Fruit fly (Drosophila melanogaster) whole organism, embryonic: ENCODE results near the gene Galphai.
A peak's percentile ranks its signal among the peaks of the same experiment; 100 is the strongest.

Experiments used
- ATbp ChIP-seq: fragments of 200-800 bp; sonication (Bioruptor generic); optimal IDR thresholded peaks from 2 replicates; lab custom pipeline; 2017; ENCODE audit warnings: missing biosample characterization, mild to moderate bottlenecking, missing genetic modification characterization, missing genetic modification reagents
- Asciz ChIP-seq: fragments of 200-800 bp; sonication (Bioruptor generic); optimal IDR thresholded peaks from 2 replicates; lab custom pipeline; 2017; ENCODE audit warnings: missing biosample characterization, mild to moderate bottlenecking, missing genetic modification characterization, missing genetic modification reagents
- Atf3 ChIP-seq: fragments of 200-800 bp; sonication (Bioruptor generic); optimal IDR thresholded peaks from 3 replicates; lab custom pipeline; 2016; ENCODE audit warnings: missing biosample characterization, missing genetic modification characterization
- Atf6 ChIP-seq: fragments of 200-800 bp; sonication (Bioruptor generic); IDR thresholded peaks from 2 replicates; pipeline ENCODE4 v1.3.6; 2022; ENCODE audit warnings: missing biosample characterization, missing genetic modification characterization
- Awh ChIP-seq: fragments of 200-800 bp; sonication (Bioruptor generic); IDR thresholded peaks from 2 replicates; pipeline ENCODE4, ENCODE4 v1.3.6; 2022; ENCODE audit warnings: missing biosample characterization, missing genetic modification characterization
- BtbVII ChIP-seq: fragments of 200-800 bp; sonication (Bioruptor generic); optimal IDR thresholded peaks from 3 replicates; lab custom pipeline; 2017; ENCODE audit warnings: missing biosample characterization, mild to moderate bottlenecking, missing genetic modification characterization
- Bteb2 ChIP-seq: fragments of 200-800 bp; sonication (Bioruptor generic); optimal IDR thresholded peaks from 2 replicates; lab custom pipeline; 2016; ENCODE audit warnings: missing biosample characterization, missing genetic modification characterization
- CG11093 ChIP-seq: fragments of 200-800 bp; sonication (Bioruptor generic); IDR thresholded peaks from 3 replicates; pipeline ENCODE4 v1.3.6; 2022; ENCODE audit warnings: missing biosample characterization, missing genetic modification characterization
- CG11504 ChIP-seq: fragments of 200-800 bp; sonication (Bioruptor generic); optimal IDR thresholded peaks from 3 replicates; lab custom pipeline; 2019; ENCODE audit warnings: missing biosample characterization, mild to moderate bottlenecking, missing genetic modification characterization, moderate library complexity
- CG11695 ChIP-seq: fragments of 200-800 bp; sonication (Bioruptor generic); IDR thresholded peaks from 3 replicates; pipeline ENCODE4 v1.3.6; 2022; ENCODE audit warnings: missing biosample characterization, missing genetic modification characterization
- CG12071 ChIP-seq: fragments of 200-800 bp; sonication (Bioruptor generic); optimal IDR thresholded peaks from 3 replicates; lab custom pipeline; 2018; ENCODE audit warnings: missing biosample characterization, mild to moderate bottlenecking, missing genetic modification characterization
- CG12769 ChIP-seq: fragments of 200-800 bp; sonication (Bioruptor generic); optimal IDR thresholded peaks from 2 replicates; lab custom pipeline; 2019; ENCODE audit warnings: missing biosample characterization, mild to moderate bottlenecking, missing genetic modification characterization, moderate library complexity
- CG13296 ChIP-seq: fragments of 200-800 bp; sonication (Bioruptor generic); optimal IDR thresholded peaks from 3 replicates; lab custom pipeline; 2018; ENCODE audit warnings: missing biosample characterization, mild to moderate bottlenecking, missing genetic modification characterization
- CG15269 ChIP-seq: fragments of 200-800 bp; sonication (Bioruptor generic); optimal IDR thresholded peaks from 2 replicates; lab custom pipeline; 2018; ENCODE audit warnings: missing biosample characterization, mild to moderate bottlenecking, missing genetic modification characterization, moderate library complexity
- CG16813 ChIP-seq: fragments of 200-800 bp; sonication (Bioruptor generic); IDR thresholded peaks from 3 replicates; pipeline ENCODE4 v1.3.6; 2022; ENCODE audit warnings: missing biosample characterization, missing genetic modification characterization; ENCODE audit not compliant: partially characterized antibody
- CG18476 ChIP-seq: fragments of 200-800 bp; sonication (Bioruptor generic); optimal IDR thresholded peaks from 2 replicates; lab custom pipeline; 2016; ENCODE audit warnings: missing biosample characterization, mild to moderate bottlenecking, missing genetic modification characterization
- CG2678 ChIP-seq: fragments of 200-800 bp; sonication (Bioruptor generic); optimal IDR thresholded peaks from 3 replicates; lab custom pipeline; 2019; ENCODE audit warnings: missing biosample characterization, mild to moderate bottlenecking, missing genetic modification characterization, moderate library complexity
- CG33557 ChIP-seq: fragments of 200-800 bp; sonication (Bioruptor generic); optimal IDR thresholded peaks from 2 replicates; lab custom pipeline; 2019; ENCODE audit warnings: missing biosample characterization, mild to moderate bottlenecking, missing genetic modification characterization, moderate library complexity
- CG6765 ChIP-seq: fragments of 200-800 bp; sonication (Bioruptor generic); optimal IDR thresholded peaks from 3 replicates; lab custom pipeline; 2017; ENCODE audit warnings: missing biosample characterization, mild to moderate bottlenecking, missing genetic modification characterization
- CG8290 ChIP-seq, 3 experiments: fragments of 200-800 bp; sonication (Bioruptor generic); optimal IDR thresholded peaks; 2 replicates each; lab custom pipeline; 2016 to 2019; ENCODE audit warnings: missing biosample characterization in 3 of 3, missing genetic modification characterization in 3 of 3, mild to moderate bottlenecking in 2 of 3, moderate library complexity in 1 of 3
- Hey ChIP-seq: fragments of 200-800 bp; sonication (Bioruptor generic); optimal IDR thresholded peaks from 3 replicates; lab custom pipeline; 2018; ENCODE audit warnings: missing biosample characterization, mild to moderate bottlenecking, missing genetic modification characterization
- Hr78 ChIP-seq, 2 experiments: fragments of 200-800 bp in 1 of 2; fragments of >200 bp in 1 of 2; sonication (Bioruptor generic) in 1 of 2; optimal IDR thresholded peaks; 2 replicates each; lab custom pipeline; 2017 to 2019; ENCODE audit warnings: missing biosample characterization in 2 of 2, missing genetic modification characterization in 2 of 2, mild to moderate bottlenecking in 1 of 2, moderate library complexity in 1 of 2
- MTF-1 ChIP-seq: fragments of 200-800 bp; sonication (Bioruptor generic); optimal IDR thresholded peaks from 2 replicates; lab custom pipeline; 2018; ENCODE audit warnings: missing biosample characterization, mild to moderate bottlenecking, missing genetic modification characterization, borderline replicate concordance
- Mad ChIP-seq: fragments of 200-800 bp; sonication (Bioruptor generic); optimal IDR thresholded peaks from 2 replicates; lab custom pipeline; 2016; ENCODE audit warnings: missing biosample characterization, missing genetic modification characterization
- Med ChIP-seq: fragments of 200-800 bp; sonication (Bioruptor generic); peaks from one replicate; lab custom pipeline; 2016; ENCODE audit warnings: missing biosample characterization, missing genetic modification characterization, mild to moderate bottlenecking, inconsistent platforms, moderate library complexity
- Opbp ChIP-seq: fragments of 200-800 bp; sonication (Bioruptor generic); IDR thresholded peaks from 3 replicates; pipeline ENCODE4 v1.3.6; 2022; ENCODE audit warnings: missing biosample characterization, missing genetic modification characterization; ENCODE audit not compliant: partially characterized antibody
- PHDP ChIP-seq: fragments of 200-800 bp; sonication (Bioruptor generic); optimal IDR thresholded peaks from 3 replicates; lab custom pipeline; 2018; ENCODE audit warnings: missing biosample characterization, mild to moderate bottlenecking, missing genetic modification characterization, moderate library complexity
- Scr ChIP-seq: fragments of 200-800 bp; sonication (Bioruptor generic); IDR thresholded peaks from 2 replicates; pipeline ENCODE4 v1.3.6; 2022; ENCODE audit warnings: missing biosample characterization, missing genetic modification characterization; ENCODE audit not compliant: partially characterized antibody
- Sox102F ChIP-seq: fragments of 200-800 bp; sonication (Bioruptor generic); optimal IDR thresholded peaks from 2 replicates; lab custom pipeline; 2018; ENCODE audit warnings: missing biosample characterization, mild to moderate bottlenecking, missing genetic modification characterization, moderate library complexity
- Trl ChIP-seq, 3 experiments: fragments of >200 bp in 2 of 3; fragments of 200-800 bp in 1 of 3; sonication (Bioruptor generic) in 1 of 3; optimal IDR thresholded peaks; 2 replicates in 1 of 3; 3 replicates in 2 of 3; lab custom pipeline; 2016 to 2017; ENCODE audit warnings: missing biosample characterization in 1 of 3, missing genetic modification characterization in 1 of 3
- bowl ChIP-seq: fragments of 200-800 bp; sonication (Bioruptor generic); IDR thresholded peaks from 2 replicates; pipeline ENCODE4 v1.3.6; 2022; ENCODE audit warnings: missing biosample characterization, missing genetic modification characterization
- caup ChIP-seq: fragments of 200-800 bp; sonication (Bioruptor generic); optimal IDR thresholded peaks from 3 replicates; lab custom pipeline; 2017; ENCODE audit warnings: missing biosample characterization, mild to moderate bottlenecking, missing genetic modification characterization, moderate library complexity; ENCODE audit not compliant: severe bottlenecking
- dmrt99B ChIP-seq: fragments of 200-800 bp; sonication (Bioruptor generic); optimal IDR thresholded peaks from 2 replicates; lab custom pipeline; 2018; ENCODE audit warnings: missing biosample characterization, mild to moderate bottlenecking, missing genetic modification characterization, moderate library complexity
- exex ChIP-seq: fragments of 200-800 bp; sonication (Bioruptor generic); optimal IDR thresholded peaks from 4 replicates; lab custom pipeline; 2018; ENCODE audit warnings: missing biosample characterization, mild to moderate bottlenecking, missing genetic modification characterization, moderate library complexity
- gem ChIP-seq: fragments of 200-800 bp; sonication (Bioruptor generic); optimal IDR thresholded peaks from 2 replicates; lab custom pipeline; 2019; ENCODE audit warnings: missing biosample characterization, mild to moderate bottlenecking, missing genetic modification characterization, moderate library complexity
- grau ChIP-seq: fragments of 200-800 bp; optimal IDR thresholded peaks from 3 replicates; lab custom pipeline; 2019; ENCODE audit warnings: missing biosample characterization, mild to moderate bottlenecking, missing genetic modification characterization, moderate library complexity
- gro ChIP-seq: fragments of 200-800 bp; sonication (Bioruptor generic); optimal IDR thresholded peaks from 2 replicates; lab custom pipeline; 2016; ENCODE audit warnings: missing biosample characterization, missing genetic modification characterization
- gsb ChIP-seq: fragments of 200-800 bp; sonication (Bioruptor generic); IDR thresholded peaks from 2 replicates; pipeline ENCODE4 v1.3.6; 2022; ENCODE audit warnings: missing biosample characterization, missing genetic modification characterization
- jumu ChIP-seq: fragments of 200-800 bp; sonication (Bioruptor generic); optimal IDR thresholded peaks from 3 replicates; lab custom pipeline; 2016; ENCODE audit warnings: missing biosample characterization, missing genetic modification characterization
- klu ChIP-seq: fragments of 200-800 bp; sonication (Bioruptor generic); IDR thresholded peaks from 2 replicates; pipeline ENCODE4 v1.3.6; 2022; ENCODE audit warnings: missing biosample characterization, missing genetic modification characterization
- lab ChIP-seq: fragments of 200-800 bp; sonication (Bioruptor generic); optimal IDR thresholded peaks from 3 replicates; lab custom pipeline; 2017; ENCODE audit warnings: missing biosample characterization, missing genetic modification characterization, mild to moderate bottlenecking, moderate library complexity, missing genetic modification reagents
- oc ChIP-seq: fragments of 200-800 bp; sonication (Bioruptor generic); optimal IDR thresholded peaks from 2 replicates; lab custom pipeline; 2018; ENCODE audit warnings: missing biosample characterization, mild to moderate bottlenecking, missing genetic modification characterization, moderate library complexity
- pnt ChIP-seq: fragments of 200-800 bp; sonication (Bioruptor generic); optimal IDR thresholded peaks from 3 replicates; lab custom pipeline; 2016; ENCODE audit warnings: missing biosample characterization, missing genetic modification characterization
- scrt ChIP-seq: fragments of 200-800 bp; sonication (Bioruptor generic); optimal IDR thresholded peaks from 2 replicates; lab custom pipeline; 2018; ENCODE audit warnings: missing biosample characterization, mild to moderate bottlenecking, missing genetic modification characterization, moderate library complexity
- sens ChIP-seq: fragments of 200-800 bp; sonication (Bioruptor generic); peaks from one replicate; lab custom pipeline; 2016; ENCODE audit warnings: missing biosample characterization, missing genetic modification characterization
- seq ChIP-seq: fragments of 200-800 bp; sonication (Bioruptor generic); IDR thresholded peaks from 2 replicates; pipeline ENCODE4 v1.3.6; 2022; ENCODE audit warnings: missing biosample characterization, missing genetic modification characterization
- wek ChIP-seq: fragments of 200-800 bp; sonication (Bioruptor generic); optimal IDR thresholded peaks from 3 replicates; lab custom pipeline; 2018; ENCODE audit warnings: missing biosample characterization, mild to moderate bottlenecking, missing genetic modification characterization, moderate library complexity
- zen2 ChIP-seq: fragments of 200-800 bp; sonication (Bioruptor generic); IDR thresholded peaks from 3 replicates; pipeline ENCODE4 v1.3.6; 2022; ENCODE audit warnings: missing biosample characterization, missing genetic modification characterization; ENCODE audit not compliant: partially characterized antibody
- zfh1 ChIP-seq: fragments of 200-800 bp; sonication (Bioruptor generic); IDR thresholded peaks from 3 replicates; pipeline ENCODE4 v1.3.6; 2022; ENCODE audit warnings: missing biosample characterization, missing genetic modification characterization

Galphai gene

dm6 chr3L:6999993-7000392 lies 20.1 kb upstream of the Galphai start:
- peak; percentile 53 for TF ChIP-seq Med
- peak; percentile 14 for TF ChIP-seq scrt (GFP tag; lab: Kevin White, UChicago)
- TF ChIP-seq Opbp = no peak
- peak; percentile 54 for TF ChIP-seq sens (GFP tag; lab: Kevin White, UChicago)
- TF ChIP-seq Sox102F (GFP tag; lab: Kevin White, UChicago) = peak; percentile 12
- TF ChIP-seq klu (GFP tag; lab: Robert Waterston, UW) = no peak
- TF ChIP-seq CG8290 (GFP tag; optimal IDR thresholded peaks at IDR 0.05; lab: Kevin White, UChicago) = no peak
- peak in 1 of 2 experiments; percentile 3 for TF ChIP-seq CG8290 (tag; optimal IDR thresholded peaks at IDR 0.05; lab: Kevin White, UChicago)
- peak; percentile 12 for TF ChIP-seq ATbp (GFP tag; lab: Kevin White, UChicago)
- TF ChIP-seq Atf3 (GFP tag; lab: Kevin White, UChicago) = no peak
- TF ChIP-seq Hey (tag; lab: Kevin White, UChicago) = no peak
- no peak for TF ChIP-seq BtbVII
- TF ChIP-seq seq (GFP tag; lab: Robert Waterston, UW) = 0 out of 2 replicates have a peak, but pooled peaks have one; percentile 36
- peak; percentile 20 for TF ChIP-seq Asciz
- peak; percentile 24 for TF ChIP-seq CG15269 (tag; lab: Kevin White, UChicago)
- no peak for TF ChIP-seq CG18476 (GFP tag; lab: Kevin White, UChicago)
- TF ChIP-seq gsb (GFP tag; lab: Robert Waterston, UW) = no peak
- peak; percentile 38 for TF ChIP-seq lab (GFP tag; lab: Kevin White, UChicago)
- peak; percentile 14 for TF ChIP-seq CG11504 (tag; lab: Kevin White, UChicago)
- TF ChIP-seq oc (tag; lab: Kevin White, UChicago) = no peak
- TF ChIP-seq CG12769 (tag; lab: Kevin White, UChicago) = peak; percentile 27
- TF ChIP-seq PHDP (tag; lab: Kevin White, UChicago) = peak; percentile 31
- peak; percentile 45 for TF ChIP-seq CG2678 (tag; lab: Kevin White, UChicago)
- peak; percentile 40 for TF ChIP-seq CG12071 (GFP tag; lab: Kevin White, UChicago)
- TF ChIP-seq Awh (GFP tag; lab: Robert Waterston, UW) = 0 out of 2 replicates have a peak, but pooled peaks have one; percentile 26
- TF ChIP-seq CG13296 = peak; percentile 14
- TF ChIP-seq dmrt99B (tag; lab: Kevin White, UChicago) = peak; percentile 31
- TF ChIP-seq CG33557 (GFP tag; lab: Kevin White, UChicago) = no peak
- peak; percentile 17 for TF ChIP-seq wek (GFP tag; lab: Kevin White, UChicago)
- TF ChIP-seq MTF-1 (GFP tag; lab: Kevin White, UChicago) = no peak
- TF ChIP-seq Hr78 (GFP tag; optimal IDR thresholded peaks at IDR 0.05; lab: Kevin White, UChicago) = no peak
- peak; percentile 22 for TF ChIP-seq gem

- TF ChIP-seq exex (tag; lab: Kevin White, UChicago) (no peak), grau (tag; lab: Kevin White, UChicago) (no peak), zfh1 (GFP tag; lab: Robert Waterston, UW) (0 out of 3 replicates have a peak, but pooled peaks have one; percentile 8), gro (GFP tag; lab: Kevin White, UChicago) (no peak), Bteb2 (GFP tag; lab: Kevin White, UChicago) (no peak), caup (GFP tag; lab: Kevin White, UChicago) (no peak), zen2 (GFP tag; lab: Robert Waterston, UW) (no peak), jumu (GFP tag; lab: Kevin White, UChicago) (no peak), bowl (GFP tag; lab: Robert Waterston, UW) (0 out of 2 replicates have a peak, but pooled peaks have one; percentile 12), Mad (no peak), CG11695 (GFP tag; lab: Robert Waterston, UW) (peak; percentile 49; the same call in 1 of the 3 replicates), CG16813 (no peak), CG11093 (GFP tag; lab: Robert Waterston, UW) (no peak), Trl (optimal IDR thresholded peaks at IDR 0.05; lab: Kevin White, UChicago) (peak; percentile 0 to 2), Trl (GFP tag; optimal IDR thresholded peaks at IDR 0.05; lab: Kevin White, UChicago) (no peak), pnt (GFP tag; lab: Kevin White, UChicago) (no peak), CG6765 (GFP tag; lab: Kevin White, UChicago) (no peak), Atf6 (GFP tag; lab: Robert Waterston, UW) (peak; percentile 32; the same call in 1 of the 2 replicates), Scr (GFP tag; lab: Robert Waterston, UW) (no peak)
Measured at dm6 chr3L:6998692-6999091, 18.8 kb upstream of the Galphai start, which contains the start of gene Mp. Gene Mp, plus strand, starts transcription at chr3L:6998843.
